Worm (Caenorhabditis elegans): ENCODE results near the gene Y51A2A.12.
"Not testable (repeated sequence)": the region's sequence is repeated elsewhere in the genome, so short reads cannot be mapped to it uniquely, and the experiment has no call there.

The Y51A2A.12 gene

ce11 chrV:18298506-18298905 lies 6.1 kb downstream of the Y51A2A.12 start, which contains the start of gene Y51A2A.5:
TSS of gene Y51A2A.5 (plus strand) at chrV:18298806.
- TF ChIP-seq W03F9.2 (tag; optimal IDR thresholded peaks at IDR 0.05) = no peak
- TF ChIP-seq him-1 (tag; optimal IDR thresholded peaks at IDR 0.05) = no peak
- no peak for TF ChIP-seq dao-5 (tag; optimal IDR thresholded peaks at IDR 0.05)

ce11 chrV:18299313-18299712 lies 6.9 kb downstream of the Y51A2A.12 start:
- TF ChIP-seq dao-5 (tag; optimal IDR thresholded peaks at IDR 0.05) (no peak), him-1 (tag; optimal IDR thresholded peaks at IDR 0.05) (no peak), W03F9.2 (tag; optimal IDR thresholded peaks at IDR 0.05) (no peak)

- TF ChIP-seq him-1, W03F9.2, dao-5 (tag; optimal IDR thresholded peaks at IDR 0.05): not testable (repeated sequence)
These were observed 10.0 kb downstream of the Y51A2A.12 start, which contains the start of gene Y51A2A.6 for ce11 chrV:18302414-18302813. TSS of gene Y51A2A.6 (plus strand) at chrV:18302714.

ce11 chrV:18318312-18318711 lies 25.9 kb downstream of the Y51A2A.12 start, which contains the start of gene fbxb-119:
TSS of gene fbxb-119 (plus strand) at chrV:18318612.
- TF ChIP-seq W03F9.2 (tag; optimal IDR thresholded peaks at IDR 0.05) (no peak), him-1 (tag; optimal IDR thresholded peaks at IDR 0.05) (no peak), dao-5 (tag; optimal IDR thresholded peaks at IDR 0.05) (no peak)

ce11 chrV:18323231-18323630 lies 30.8 kb downstream of the Y51A2A.12 start, which contains the start of gene B0462.5:
TSS of gene B0462.5 (minus strand) at chrV:18323331.
- TF ChIP-seq W03F9.2 (tag; optimal IDR thresholded peaks at IDR 0.05) (no peak), him-1 (tag; optimal IDR thresholded peaks at IDR 0.05) (no peak), dao-5 (tag; optimal IDR thresholded peaks at IDR 0.05) (no peak)

- TF ChIP-seq W03F9.2 (tag; optimal IDR thresholded peaks at IDR 0.05) (no peak), dao-5 (tag; optimal IDR thresholded peaks at IDR 0.05) (no peak), him-1 (tag; optimal IDR thresholded peaks at IDR 0.05) (no peak)
These were observed 32.1 kb downstream of the Y51A2A.12 start for ce11 chrV:18324525-18324924.

- TF ChIP-seq W03F9.2 (tag; optimal IDR thresholded peaks at IDR 0.05) (no peak), dao-5 (tag; optimal IDR thresholded peaks at IDR 0.05) (no peak), him-1 (tag; optimal IDR thresholded peaks at IDR 0.05) (no peak)
These were observed 38.7 kb downstream of the Y51A2A.12 start, which contains the start of gene B0462.4 for ce11 chrV:18331086-18331485. TSS of gene B0462.4 (minus strand) at chrV:18331186.

- TF ChIP-seq him-1 (tag; optimal IDR thresholded peaks at IDR 0.05) (no peak), dao-5 (tag; optimal IDR thresholded peaks at IDR 0.05) (no peak), W03F9.2 (tag; optimal IDR thresholded peaks at IDR 0.05) (no peak)
These were observed 45.2 kb downstream of the Y51A2A.12 start for ce11 chrV:18337643-18338042.

- no peak for TF ChIP-seq dao-5 (tag; optimal IDR thresholded peaks at IDR 0.05)
- no peak for TF ChIP-seq him-1 (tag; optimal IDR thresholded peaks at IDR 0.05)
- no peak for TF ChIP-seq W03F9.2 (tag; optimal IDR thresholded peaks at IDR 0.05)
These were observed 47.4 kb downstream of the Y51A2A.12 start, which contains the start of gene C08E8.10 for ce11 chrV:18339807-18340206. TSS of gene C08E8.10 (minus strand) at chrV:18339907.
